Worm (Caenorhabditis elegans): Measurements from ENCODE around the gene T09A5.4.

T09A5.4 gene

ce11 chrII:7870632-7871031 lies 24.6 kb downstream of the T09A5.4 start (continued):
- TF ChIP-seq tbx-9 (tag; optimal IDR thresholded peaks at IDR 0.05; ENCODE audit: borderline replicate concordance) (no peak), let-607 (tag; optimal IDR thresholded peaks at IDR 0.05) (no peak), madf-3 (GFP tag; IDR thresholded peaks at IDR 0.05) (no peak), madf-6 (GFP tag; IDR thresholded peaks at IDR 0.05) (peak; percentile 64), somi-1 (GFP tag; optimal IDR thresholded peaks at IDR 0.05) (no peak), F37B4.10 (GFP tag; IDR thresholded peaks at IDR 0.05) (no peak), atf-7 (tag; optimal IDR thresholded peaks at IDR 0.05) (no peak), Y95B8A.8 (GFP tag; IDR thresholded peaks at IDR 0.05) (peak; percentile 18; the same call in 1 of the 2 replicates), lin-26 (GFP tag; IDR thresholded peaks at IDR 0.05) (peak; percentile 28; the same call in 1 of the 2 replicates), chd-7 (tag; optimal IDR thresholded peaks at IDR 0.05) (no peak), ceh-40 (GFP tag; IDR thresholded peaks at IDR 0.05) (no peak), bed-2 (GFP tag; IDR thresholded peaks at IDR 0.05) (no peak), cebp-1 (GFP tag; IDR thresholded peaks at IDR 0.05) (no peak), cebp-1 (tag; optimal IDR thresholded peaks at IDR 0.05) (peak; percentile 56), hsf-1 (GFP tag; IDR thresholded peaks at IDR 0.05) (no peak), unc-130 (GFP tag; optimal IDR thresholded peaks at IDR 0.05) (no peak), F49E8.2 (tag; optimal IDR thresholded peaks at IDR 0.05; ENCODE audit: insufficient read depth) (no peak), egrh-3 (GFP tag; IDR thresholded peaks at IDR 0.05) (no peak), nhr-27 (tag; optimal IDR thresholded peaks at IDR 0.05) (no peak), ZK185.1 (tag; optimal IDR thresholded peaks at IDR 0.05; ENCODE audit: poor library complexity, severe bottlenecking) (no peak), madf-8 (GFP tag; conservative IDR thresholded peaks at IDR 0.05) (no peak), let-526 (GFP tag; IDR thresholded peaks at IDR 0.05) (no peak), egl-44 (GFP tag; IDR thresholded peaks at IDR 0.05) (no peak), ceh-91 (GFP tag; IDR thresholded peaks at IDR 0.05) (no peak), C17E4.6 (GFP tag; IDR thresholded peaks at IDR 0.05) (no peak), ceh-79 (tag; optimal IDR thresholded peaks at IDR 0.05) (no peak), tbp1 (GFP tag; optimal IDR thresholded peaks at IDR 0.05) (peak; percentile 20), F55B11.4 (tag; optimal IDR thresholded peaks at IDR 0.05; ENCODE audit: borderline replicate concordance, insufficient read depth) (no peak), ztf-25 (GFP tag; IDR thresholded peaks at IDR 0.05) (no peak), hmg-20 (GFP tag; IDR thresholded peaks at IDR 0.05) (no peak), dpff-1 (tag; optimal IDR thresholded peaks at IDR 0.05) (no peak), ztf-3 (GFP tag; optimal IDR thresholded peaks at IDR 0.05) (no peak), Y56A3A.18 (GFP tag; IDR thresholded peaks at IDR 0.05) (0 out of 2 replicates have a peak, but pooled peaks have one; percentile 37), snpc-3.4 (tag; optimal IDR thresholded peaks at IDR 0.05) (no peak), lsl-1 (GFP tag; optimal IDR thresholded peaks at IDR 0.05) (peak; percentile 80), hlh-12 (tag; optimal IDR thresholded peaks at IDR 0.05) (no peak), snpc-1.1 (tag; optimal IDR thresholded peaks at IDR 0.05; ENCODE audit: insufficient read depth) (no peak), F57C9.4 (tag; optimal IDR thresholded peaks at IDR 0.05) (no peak), mcd-1 (GFP tag; IDR thresholded peaks at IDR 0.05) (0 out of 2 replicates have a peak, but pooled peaks have one; percentile 24), gei-17 (GFP tag; optimal IDR thresholded peaks at IDR 0.05) (no peak), F22D6.2 (tag; optimal IDR thresholded peaks at IDR 0.05) (no peak), B0035.1 (tag; optimal IDR thresholded peaks at IDR 0.05) (no peak), cebp-2 (GFP tag; IDR thresholded peaks at IDR 0.05) (no peak), snpc-1.3 (tag; optimal IDR thresholded peaks at IDR 0.05; ENCODE audit: insufficient read depth) (no peak), fkh-3 (tag; optimal IDR thresholded peaks at IDR 0.05) (no peak), nfya-2 (GFP tag; IDR thresholded peaks at IDR 0.05) (no peak), mes-4 (tag; optimal IDR thresholded peaks at IDR 0.05) (no peak), hmg-1.2 (GFP tag; IDR thresholded peaks at IDR 0.05) (peak; percentile 42; the same call in 1 of the 2 replicates), sdz-38 (tag; optimal IDR thresholded peaks at IDR 0.05) (no peak)

Measured in whole organism, young adult.